Worm (Caenorhabditis elegans) whole organism, L4/young adult: Measurements from ENCODE around the gene pola-1.

Source experiments
- W03F9.2 ChIP-seq: fragments of 150-350 bp; optimal IDR thresholded peaks from 2 replicates; lab custom pipeline; 2014; ENCODE audit warnings: missing biosample characterization, missing genetic modification characterization
- dao-5 ChIP-seq: sonication (generic microtip); optimal IDR thresholded peaks from 2 replicates; lab custom pipeline; 2016; ENCODE audit warnings: missing genotype, missing genetic modification characterization, moderate library complexity, missing compliant biosample characterization
- him-1 ChIP-seq: sonication (generic microtip); optimal IDR thresholded peaks from 2 replicates; lab custom pipeline; 2016; ENCODE audit warnings: missing genotype, missing genetic modification reagents, missing genetic modification characterization, missing compliant biosample characterization

ce11 chrIII:11195553-11195952, 53.3 kb downstream of the pola-1 start:
- TF ChIP-seq dao-5 = no peak
- no peak for TF ChIP-seq him-1 (tag; lab: Kevin White, UChicago)
- TF ChIP-seq W03F9.2 (tag; lab: Kevin White, UChicago) = no peak
